Fruit fly (Drosophila melanogaster) whole organism, embryonic: ENCODE data around the gene Stat92E.

Experiments
- Asciz ChIP-seq: fragments of 200-800 bp; sonication (Bioruptor generic); optimal IDR thresholded peaks from 2 replicates; lab custom pipeline; 2017; ENCODE audit warnings: missing biosample characterization, mild to moderate bottlenecking, missing genetic modification characterization, missing genetic modification reagents
- Bdp1 ChIP-seq: fragments of 200-800 bp; sonication (Bioruptor generic); optimal IDR thresholded peaks from 3 replicates; lab custom pipeline; 2016; ENCODE audit warnings: missing biosample characterization, missing genetic modification characterization
- BtbVII ChIP-seq: fragments of 200-800 bp; sonication (Bioruptor generic); optimal IDR thresholded peaks from 3 replicates; lab custom pipeline; 2017; ENCODE audit warnings: missing biosample characterization, mild to moderate bottlenecking, missing genetic modification characterization
- CG10147 ChIP-seq: fragments of 200-800 bp; sonication (Bioruptor generic); optimal IDR thresholded peaks from 2 replicates; lab custom pipeline; 2019; ENCODE audit warnings: missing biosample characterization, mild to moderate bottlenecking, missing genetic modification characterization, moderate library complexity
- CG10274 ChIP-seq: fragments of 200-800 bp; sonication (Bioruptor generic); optimal IDR thresholded peaks from 3 replicates; lab custom pipeline; 2017; ENCODE audit warnings: missing biosample characterization, mild to moderate bottlenecking, missing genetic modification characterization
- CG18262 ChIP-seq: fragments of 200-800 bp; optimal IDR thresholded peaks from 3 replicates; lab custom pipeline; 2019; ENCODE audit warnings: missing biosample characterization, mild to moderate bottlenecking, missing genetic modification characterization, moderate library complexity
- CG18599 ChIP-seq: fragments of 200-800 bp; sonication (Bioruptor generic); optimal IDR thresholded peaks from 3 replicates; lab custom pipeline; 2017; ENCODE audit warnings: missing biosample characterization, missing genetic modification characterization, mild to moderate bottlenecking, moderate library complexity, missing genetic modification reagents
- CG2116 ChIP-seq: fragments of 200-800 bp; sonication (Bioruptor generic); optimal IDR thresholded peaks from 3 replicates; lab custom pipeline; 2018; ENCODE audit warnings: missing biosample characterization, mild to moderate bottlenecking, missing genetic modification characterization
- CG3163 ChIP-seq: fragments of 200-800 bp; sonication (Bioruptor generic); optimal IDR thresholded peaks from 3 replicates; lab custom pipeline; 2016; ENCODE audit warnings: missing biosample characterization, missing genetic modification characterization
- CG32532 ChIP-seq: fragments of 200-800 bp; sonication (Bioruptor generic); IDR thresholded peaks from 2 replicates; pipeline ENCODE4 v1.3.6; 2022; ENCODE audit warnings: missing biosample characterization, missing genetic modification characterization
- CG32772 ChIP-seq: fragments of 200-800 bp; sonication (Bioruptor generic); IDR thresholded peaks from 2 replicates; pipeline ENCODE4 v1.3.6; 2022; ENCODE audit warnings: missing biosample characterization, missing genetic modification characterization
- CG3995 ChIP-seq: fragments of 200-800 bp; sonication (Bioruptor generic); optimal IDR thresholded peaks from 3 replicates; lab custom pipeline; 2016; ENCODE audit warnings: missing biosample characterization, missing genetic modification characterization
- CG42726 ChIP-seq: fragments of 200-800 bp; sonication (Bioruptor generic); IDR thresholded peaks from 2 replicates; pipeline ENCODE4 v1.3.6; 2022; ENCODE audit warnings: missing biosample characterization, missing genetic modification characterization; ENCODE audit not compliant: partially characterized antibody
- CG5953 ChIP-seq: fragments of 200-800 bp; sonication (Bioruptor generic); IDR thresholded peaks from 2 replicates; pipeline ENCODE4 v1.3.6; 2022; ENCODE audit warnings: missing biosample characterization, missing genetic modification characterization
- CG8281 ChIP-seq: fragments of 200-800 bp; sonication (Bioruptor generic); optimal IDR thresholded peaks from 2 replicates; lab custom pipeline; 2018; ENCODE audit warnings: missing biosample characterization, mild to moderate bottlenecking, missing genetic modification characterization, moderate library complexity
- CG8765 ChIP-seq: fragments of 200-800 bp; sonication (Bioruptor generic); IDR thresholded peaks from 2 replicates; pipeline ENCODE4 v1.3.6; 2022; ENCODE audit warnings: missing biosample characterization, missing genetic modification characterization
- CG9817 ChIP-seq: fragments of 200-800 bp; sonication (Bioruptor generic); optimal IDR thresholded peaks from 2 replicates; lab custom pipeline; 2018; ENCODE audit warnings: missing biosample characterization, mild to moderate bottlenecking, missing genetic modification characterization, moderate library complexity
- CkIIα-i1 ChIP-seq: fragments of 200-800 bp; sonication (Bioruptor generic); IDR thresholded peaks from 2 replicates; pipeline ENCODE4 v1.3.6; 2022; ENCODE audit warnings: missing biosample characterization, missing genetic modification characterization
- D19A ChIP-seq: fragments of 200-800 bp; optimal IDR thresholded peaks from 3 replicates; lab custom pipeline; 2019; ENCODE audit warnings: missing biosample characterization, mild to moderate bottlenecking, missing genetic modification characterization, moderate library complexity
- Dad ChIP-seq: fragments of 200-800 bp; sonication (Bioruptor generic); optimal IDR thresholded peaks from 3 replicates; lab custom pipeline; 2016; ENCODE audit warnings: missing biosample characterization, missing genetic modification characterization
- Deaf1 ChIP-seq: fragments of 200-800 bp; optimal IDR thresholded peaks from 3 replicates; lab custom pipeline; 2019; ENCODE audit warnings: missing biosample characterization, mild to moderate bottlenecking, missing genetic modification characterization, moderate library complexity
- Dek ChIP-seq: fragments of 200-800 bp; sonication (Bioruptor generic); optimal IDR thresholded peaks from 3 replicates; lab custom pipeline; 2019; ENCODE audit warnings: missing biosample characterization, mild to moderate bottlenecking, missing genetic modification characterization, moderate library complexity
- Dfd ChIP-seq, 2 experiments: fragments of >200 bp; optimal IDR thresholded peaks; 2 replicates each; lab custom pipeline; 2017; ENCODE audit warnings: missing biosample characterization in 2 of 2, missing genetic modification characterization in 2 of 2
- Doc2 ChIP-seq: fragments of 200-800 bp; sonication (Bioruptor generic); IDR thresholded peaks from 2 replicates; pipeline ENCODE4 v1.3.6; 2022; ENCODE audit warnings: missing biosample characterization, missing genetic modification characterization
- Fer3 ChIP-seq: fragments of 200-800 bp; sonication (Bioruptor generic); optimal IDR thresholded peaks from 2 replicates; lab custom pipeline; 2018; ENCODE audit warnings: missing biosample characterization, mild to moderate bottlenecking, missing genetic modification characterization, moderate library complexity
- HLH3B ChIP-seq: fragments of 200-800 bp; sonication (Bioruptor generic); IDR thresholded peaks from 2 replicates; pipeline ENCODE4 v1.3.6; 2022; ENCODE audit warnings: missing biosample characterization, missing genetic modification characterization
- Lpt ChIP-seq: fragments of >200 bp; optimal IDR thresholded peaks from 2 replicates; lab custom pipeline; 2018; ENCODE audit warnings: missing biosample characterization, missing genetic modification characterization
- Med ChIP-seq: fragments of 200-800 bp; sonication (Bioruptor generic); peaks from one replicate; lab custom pipeline; 2016; ENCODE audit warnings: missing biosample characterization, missing genetic modification characterization, mild to moderate bottlenecking, inconsistent platforms, moderate library complexity
- Pdp1 ChIP-seq, 2 experiments: fragments of 200-800 bp; sonication (Bioruptor generic); optimal IDR thresholded peaks; 3 replicates each; lab custom pipeline; 2016; ENCODE audit warnings: missing biosample characterization in 2 of 2, missing genetic modification characterization in 2 of 2, mild to moderate bottlenecking in 1 of 2, moderate library complexity in 1 of 2
- Ptx1 ChIP-seq: fragments of 200-800 bp; sonication (Bioruptor generic); IDR thresholded peaks from 2 replicates; pipeline ENCODE4 v1.3.6; 2022; ENCODE audit warnings: missing biosample characterization, missing genetic modification characterization
- Sin3A ChIP-seq: fragments of >200 bp; optimal IDR thresholded peaks from 2 replicates; lab custom pipeline; 2018
- Sox102F ChIP-seq: fragments of 200-800 bp; sonication (Bioruptor generic); optimal IDR thresholded peaks from 2 replicates; lab custom pipeline; 2018; ENCODE audit warnings: missing biosample characterization, mild to moderate bottlenecking, missing genetic modification characterization, moderate library complexity
- Taf1 ChIP-seq: fragments of 200-800 bp; sonication (Bioruptor generic); IDR thresholded peaks from 2 replicates; pipeline ENCODE4 v1.3.6; 2022; ENCODE audit warnings: missing biosample characterization, missing genetic modification characterization
- ap ChIP-seq: fragments of 200-800 bp; sonication (Bioruptor generic); IDR thresholded peaks from 2 replicates; pipeline ENCODE4 v1.3.6; 2022; ENCODE audit warnings: missing biosample characterization, missing genetic modification characterization
- chn ChIP-seq: fragments of 200-800 bp; sonication (Bioruptor generic); optimal IDR thresholded peaks from 2 replicates; lab custom pipeline; 2016; ENCODE audit warnings: missing biosample characterization, missing genetic modification characterization
- fd64A ChIP-seq: fragments of 200-800 bp; sonication (Bioruptor generic); optimal IDR thresholded peaks from 3 replicates; lab custom pipeline; 2018; ENCODE audit warnings: missing biosample characterization, mild to moderate bottlenecking, missing genetic modification characterization
- ftz-f1 ChIP-seq: fragments of 200-800 bp; sonication (Bioruptor generic); optimal IDR thresholded peaks from 2 replicates; lab custom pipeline; 2016; ENCODE audit warnings: missing biosample characterization, missing genetic modification characterization
- gcm2 ChIP-seq: fragments of 200-800 bp; sonication (Bioruptor generic); optimal IDR thresholded peaks from 2 replicates; lab custom pipeline; 2016; ENCODE audit warnings: missing biosample characterization, missing genetic modification characterization
- hb ChIP-seq: fragments of 200-800 bp; sonication (Bioruptor generic); IDR thresholded peaks from 3 replicates; pipeline ENCODE4 v1.3.6; 2022; ENCODE audit warnings: missing biosample characterization, missing genetic modification characterization; ENCODE audit not compliant: partially characterized antibody
- ind ChIP-seq: fragments of 200-800 bp; sonication (Bioruptor generic); optimal IDR thresholded peaks from 3 replicates; lab custom pipeline; 2016; ENCODE audit warnings: missing biosample characterization, missing genetic modification characterization
- jing ChIP-seq: fragments of 200-800 bp; sonication (Bioruptor generic); optimal IDR thresholded peaks from 2 replicates; lab custom pipeline; 2018; ENCODE audit warnings: missing biosample characterization, mild to moderate bottlenecking, missing genetic modification characterization
- kah ChIP-seq: fragments of 200-800 bp; sonication (Bioruptor generic); optimal IDR thresholded peaks from 2 replicates; lab custom pipeline; 2018; ENCODE audit warnings: missing biosample characterization, mild to moderate bottlenecking, missing genetic modification characterization
- knrl ChIP-seq: fragments of 200-800 bp; sonication (Bioruptor generic); IDR thresholded peaks from 3 replicates; pipeline ENCODE4 v1.3.6; 2022; ENCODE audit warnings: missing biosample characterization, missing genetic modification characterization; ENCODE audit not compliant: partially characterized antibody
- lilli ChIP-seq: fragments of 200-800 bp; sonication (Bioruptor generic); optimal IDR thresholded peaks from 3 replicates; lab custom pipeline; 2016; ENCODE audit warnings: missing biosample characterization, missing genetic modification characterization
- pros ChIP-seq: fragments of 200-800 bp; sonication (Bioruptor generic); optimal IDR thresholded peaks from 3 replicates; lab custom pipeline; 2019; ENCODE audit warnings: missing biosample characterization, mild to moderate bottlenecking, missing genetic modification characterization, moderate library complexity
- ro ChIP-seq: fragments of 200-800 bp; sonication (Bioruptor generic); IDR thresholded peaks from 2 replicates; pipeline ENCODE4 v1.3.6; 2022; ENCODE audit warnings: missing biosample characterization, missing genetic modification characterization
- scrt ChIP-seq: fragments of 200-800 bp; sonication (Bioruptor generic); optimal IDR thresholded peaks from 2 replicates; lab custom pipeline; 2018; ENCODE audit warnings: missing biosample characterization, mild to moderate bottlenecking, missing genetic modification characterization, moderate library complexity
- tx ChIP-seq: fragments of 200-800 bp; sonication (Bioruptor generic); optimal IDR thresholded peaks from 2 replicates; lab custom pipeline; 2016; ENCODE audit warnings: missing biosample characterization, missing genetic modification characterization
- z ChIP-seq: fragments of 200-800 bp; sonication (Bioruptor generic); IDR thresholded peaks from 3 replicates; pipeline ENCODE4 v1.3.6; 2022; ENCODE audit warnings: missing biosample characterization, missing genetic modification characterization

Gene Stat92E

DNA sequence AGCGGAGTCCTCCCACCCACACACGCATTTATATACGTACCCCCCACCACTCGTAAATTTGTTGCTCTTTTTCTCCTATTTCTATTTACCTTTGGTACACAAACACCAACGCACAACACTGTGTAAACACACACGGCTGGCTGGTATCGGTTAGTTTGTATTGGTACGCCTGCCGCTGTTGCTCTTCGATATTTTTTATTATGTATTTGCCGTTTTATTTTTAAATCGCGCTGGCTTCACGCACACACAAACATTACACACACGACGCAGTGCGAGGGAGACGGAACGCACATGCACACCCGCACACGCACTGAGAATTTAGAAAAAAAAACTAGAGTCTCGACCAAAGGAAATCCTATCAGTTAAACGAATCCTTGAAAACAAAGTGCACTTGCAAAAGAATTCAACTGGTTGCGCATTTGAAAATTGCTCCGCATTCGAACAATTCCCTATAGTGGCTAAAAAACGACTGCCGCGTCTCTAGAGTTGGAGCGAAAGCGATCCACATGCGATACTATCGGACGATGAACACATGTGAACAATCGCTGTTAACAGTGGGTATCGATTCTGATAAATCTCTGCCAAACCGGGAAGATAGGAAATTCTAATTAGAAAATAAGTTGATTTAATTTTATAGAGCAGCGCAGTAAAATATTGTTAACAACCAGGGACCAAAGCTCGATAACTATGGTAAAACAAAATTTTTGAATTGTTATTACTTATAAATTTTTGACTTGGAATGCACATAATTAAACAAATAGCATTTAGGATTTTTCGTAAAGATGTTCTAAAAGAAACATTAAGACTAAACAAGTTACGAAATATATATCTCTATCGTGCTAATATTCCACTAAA, 1.3 kb downstream of the Stat92E start (continued):
- no peak for TF ChIP-seq CG2116 (GFP tag; lab: Kevin White, UChicago)
- TF ChIP-seq Ptx1 = no peak
- peak; percentile 29; the same call in 1 of the 2 replicates for TF ChIP-seq ap (GFP tag; lab: Robert Waterston, UW)
- TF ChIP-seq ftz-f1 (GFP tag; lab: Kevin White, UChicago) = peak; percentile 27
- TF ChIP-seq CG10274 (GFP tag; lab: Kevin White, UChicago) = peak; percentile 61
- TF ChIP-seq kah (GFP tag; lab: Kevin White, UChicago) = peak; percentile 77
- TF ChIP-seq Dfd (GFP tag; optimal IDR thresholded peaks at IDR 0.05; lab: Kevin White, UChicago) = no peak
- peak; percentile 48 for TF ChIP-seq CG8281 (tag; lab: Kevin White, UChicago)
- TF ChIP-seq CkIIα-i1 = no peak
- no peak for TF ChIP-seq tx (GFP tag; lab: Kevin White, UChicago)
- peak; percentile 63 for TF ChIP-seq Fer3 (tag; lab: Kevin White, UChicago)
- peak; percentile 35 for TF ChIP-seq chn (GFP tag; lab: Kevin White, UChicago)
- peak; percentile 93 for TF ChIP-seq Asciz
- peak; percentile 70; the same call in 1 of the 2 replicates for TF ChIP-seq HLH3B (GFP tag; lab: Robert Waterston, UW)
- peak; percentile 58 for TF ChIP-seq Dek
- peak; percentile 49 for TF ChIP-seq Sin3A (lab: Kevin White, UChicago)
- TF ChIP-seq scrt (GFP tag; lab: Kevin White, UChicago) = peak; percentile 78
- TF ChIP-seq gcm2 = no peak
- no peak for TF ChIP-seq CG3995
- peak; percentile 42 for TF ChIP-seq Sox102F (GFP tag; lab: Kevin White, UChicago)
- TF ChIP-seq Pdp1 (GFP tag; optimal IDR thresholded peaks at IDR 0.05; lab: Kevin White, UChicago) = peak; percentile 23 to 79
- TF ChIP-seq ro (GFP tag; lab: Robert Waterston, UW) = no peak
- TF ChIP-seq Med = peak; percentile 94
- TF ChIP-seq CG18599 = peak; percentile 85
- peak; percentile 81 for TF ChIP-seq BtbVII (GFP tag; lab: Kevin White, UChicago)
- TF ChIP-seq jing (GFP tag; lab: Kevin White, UChicago) = no peak
- TF ChIP-seq D19A (tag; lab: Kevin White, UChicago) = peak; percentile 16
- no peak for TF ChIP-seq Doc2 (GFP tag; lab: Robert Waterston, UW)
- peak; percentile 95 for TF ChIP-seq knrl
- peak; percentile 49 for TF ChIP-seq CG9817 (tag; lab: Kevin White, UChicago)
- TF ChIP-seq Dad (GFP tag; lab: Kevin White, UChicago) = peak; percentile 32
- TF ChIP-seq CG3163 (GFP tag; lab: Kevin White, UChicago) = peak; percentile 17
- TF ChIP-seq CG5953 = peak; percentile 57
- no peak for TF ChIP-seq Taf1 (GFP tag; lab: Robert Waterston, UW)
- TF ChIP-seq pros (GFP tag; lab: Kevin White, UChicago) = peak; percentile 32
- no peak for TF ChIP-seq Lpt (GFP tag; lab: Kevin White, UChicago)
- TF ChIP-seq CG42726 = peak; percentile 97
- TF ChIP-seq fd64A (GFP tag; lab: Kevin White, UChicago) = peak; percentile 96
- TF ChIP-seq CG8765 (GFP tag; lab: Robert Waterston, UW) = no peak
- peak; percentile 96 for TF ChIP-seq hb (GFP tag; lab: Robert Waterston, UW)
- TF ChIP-seq ind (GFP tag; lab: Kevin White, UChicago) = no peak
- no peak for TF ChIP-seq z
- no peak for TF ChIP-seq CG18262 (tag; lab: Kevin White, UChicago)
- peak; percentile 46 for TF ChIP-seq Deaf1 (tag; lab: Kevin White, UChicago)
- TF ChIP-seq CG10147 (GFP tag; lab: Kevin White, UChicago) = peak; percentile 52
- 0 out of 2 replicates have a peak, but pooled peaks have one; percentile 30 for TF ChIP-seq CG32772 (GFP tag; lab: Robert Waterston, UW)
- TF ChIP-seq lilli (GFP tag; lab: Kevin White, UChicago) = no peak
- TF ChIP-seq Bdp1 (GFP tag; lab: Kevin White, UChicago) = peak; percentile 19
- TF ChIP-seq CG32532 (GFP tag; lab: Robert Waterston, UW) = peak; percentile 28
